Worm (Caenorhabditis elegans): ENCODE results near the gene C34B4.2.

The C34B4.2 gene

DNA sequence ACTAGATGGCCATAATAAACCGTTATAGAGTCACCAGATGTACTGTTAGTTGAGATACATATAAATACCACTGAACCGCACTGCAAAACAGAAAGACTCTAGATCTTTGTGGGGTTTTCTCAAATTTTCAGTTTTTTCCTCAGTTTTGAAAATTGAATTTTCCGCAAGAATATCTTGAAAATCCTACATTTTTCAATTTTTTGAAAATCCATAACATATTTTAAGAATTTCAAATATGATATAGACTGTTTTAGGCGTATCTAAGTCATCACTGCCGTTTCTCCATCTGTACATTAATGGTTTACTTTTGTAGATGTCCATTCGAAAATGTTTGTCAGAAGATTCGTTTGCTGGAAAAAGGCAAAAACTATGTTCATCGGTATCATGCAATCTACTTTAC is 21.0 kb upstream of the C34B4.2 start, which contains the start of gene F42E8.1:
TSS of gene F42E8.1 (plus strand) at position 301 of the 400 bp plus-strand sequence.
- TF ChIP-seq him-1 (tag; optimal IDR thresholded peaks at IDR 0.05) (no peak), dao-5 (tag; optimal IDR thresholded peaks at IDR 0.05) (no peak), W03F9.2 (tag; optimal IDR thresholded peaks at IDR 0.05) (no peak)

DNA sequence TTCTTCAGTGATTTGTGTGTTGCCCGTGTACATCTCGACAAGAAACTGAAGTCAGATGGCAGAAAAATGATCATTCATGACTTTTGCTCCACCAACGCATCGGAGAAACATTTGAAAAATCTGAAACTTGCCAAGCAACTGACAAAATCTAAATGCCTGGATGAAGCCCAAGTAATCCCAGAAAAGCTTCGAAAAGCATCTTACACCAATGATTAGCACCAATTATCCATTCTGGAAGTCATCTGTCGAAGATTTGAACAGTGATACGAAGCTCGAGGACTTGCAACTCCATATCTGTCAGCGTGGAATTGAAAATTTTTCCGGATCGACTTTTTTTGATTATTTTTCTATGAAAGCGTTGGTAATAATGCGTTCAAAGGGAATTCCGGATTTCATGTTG is 19.5 kb upstream of the C34B4.2 start:
- no peak for TF ChIP-seq W03F9.2 (tag; optimal IDR thresholded peaks at IDR 0.05)
- no peak for TF ChIP-seq dao-5 (tag; optimal IDR thresholded peaks at IDR 0.05)
- no peak for TF ChIP-seq him-1 (tag; optimal IDR thresholded peaks at IDR 0.05)

DNA sequence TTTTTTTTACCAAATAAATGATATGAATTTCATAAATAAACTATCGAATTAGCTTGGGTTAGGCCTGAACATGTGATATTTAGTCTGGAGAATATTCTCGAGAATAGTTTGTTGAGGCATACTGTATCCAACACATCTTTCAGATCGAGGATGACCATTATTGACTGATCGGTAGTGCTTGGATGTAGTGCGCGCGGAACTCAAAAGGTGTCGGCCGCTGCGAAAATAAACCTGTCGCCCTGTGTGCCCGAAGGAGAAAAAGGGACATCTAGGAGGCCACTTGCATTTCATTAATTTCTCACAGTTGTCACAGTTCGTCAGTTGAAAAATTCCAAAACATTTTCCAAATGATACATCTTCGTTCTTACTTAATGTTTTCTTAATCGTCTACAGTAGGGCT is 18.7 kb upstream of the C34B4.2 start:
- TF ChIP-seq him-1 (tag; optimal IDR thresholded peaks at IDR 0.05) (no peak), W03F9.2 (tag; optimal IDR thresholded peaks at IDR 0.05) (no peak), dao-5 (tag; optimal IDR thresholded peaks at IDR 0.05) (no peak)

DNA sequence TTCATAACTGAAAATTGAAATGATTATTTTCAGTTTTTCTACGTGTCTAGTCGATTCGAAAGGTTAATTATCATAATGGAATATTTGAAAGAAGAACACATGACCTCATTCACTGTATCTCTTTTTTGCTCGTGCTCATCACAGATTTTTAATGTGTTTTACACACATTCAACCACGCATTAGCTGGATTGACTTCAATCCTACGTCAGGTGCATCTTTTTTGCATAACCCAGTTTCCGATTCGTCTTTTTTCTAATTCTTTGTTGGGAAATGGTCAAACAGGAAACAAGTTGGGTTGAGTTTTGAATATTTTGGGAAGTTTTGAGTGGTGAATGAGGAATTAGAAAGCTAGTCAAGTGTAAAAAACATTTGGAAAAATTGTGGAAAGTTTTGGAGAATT is 12.6 kb upstream of the C34B4.2 start:
- TF ChIP-seq him-1 (tag; optimal IDR thresholded peaks at IDR 0.05) (no peak), W03F9.2 (tag; optimal IDR thresholded peaks at IDR 0.05) (no peak), dao-5 (tag; optimal IDR thresholded peaks at IDR 0.05) (no peak)

DNA sequence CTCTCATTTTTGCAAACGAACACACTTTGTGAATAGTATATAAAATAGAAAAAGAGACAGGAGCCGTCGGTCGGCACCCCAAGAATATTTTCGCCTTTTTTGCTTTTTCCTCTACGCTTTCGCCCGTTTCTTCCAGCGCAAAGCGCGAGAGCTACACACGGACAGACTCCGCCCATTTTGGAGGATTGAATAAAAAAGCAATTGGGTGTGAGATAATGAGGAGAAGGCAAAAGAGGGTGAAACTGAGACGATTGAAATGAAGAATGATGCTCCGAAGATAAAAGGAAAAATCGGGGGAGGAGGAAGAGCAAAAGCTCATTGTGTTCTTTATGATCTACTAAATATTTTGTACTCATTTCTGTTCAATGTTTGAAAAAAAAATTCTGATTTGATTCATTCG is 11.8 kb upstream of the C34B4.2 start, which contains the start of gene C34B4.3:
TSS of gene C34B4.3 (minus strand) at position 101 of the 400 bp plus-strand sequence.
- TF ChIP-seq dao-5 (tag; optimal IDR thresholded peaks at IDR 0.05) (no peak), him-1 (tag; optimal IDR thresholded peaks at IDR 0.05) (no peak), W03F9.2 (tag; optimal IDR thresholded peaks at IDR 0.05) (no peak)

DNA sequence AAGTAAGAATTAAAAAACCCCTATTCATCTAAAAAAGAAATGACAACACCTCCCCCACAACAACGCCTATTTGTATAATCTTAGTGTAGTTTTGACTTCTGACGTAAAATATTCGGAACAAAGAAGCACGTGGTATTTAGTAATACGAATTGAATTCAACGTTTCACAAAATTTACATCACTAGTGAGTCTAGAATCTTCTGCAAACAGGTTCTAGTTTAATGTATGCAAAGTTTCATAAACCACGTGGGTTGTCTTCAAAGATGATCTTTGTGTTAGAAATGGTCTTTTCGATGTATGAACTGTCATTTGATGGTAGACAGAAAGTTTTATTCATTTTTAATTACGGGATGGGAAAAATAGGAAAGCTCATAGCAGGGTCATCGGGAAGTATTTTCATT is 9.7 kb upstream of the C34B4.2 start:
- TF ChIP-seq W03F9.2 (tag; optimal IDR thresholded peaks at IDR 0.05) = no peak
- TF ChIP-seq dao-5 (tag; optimal IDR thresholded peaks at IDR 0.05) = no peak
- TF ChIP-seq him-1 (tag; optimal IDR thresholded peaks at IDR 0.05) = no peak

DNA sequence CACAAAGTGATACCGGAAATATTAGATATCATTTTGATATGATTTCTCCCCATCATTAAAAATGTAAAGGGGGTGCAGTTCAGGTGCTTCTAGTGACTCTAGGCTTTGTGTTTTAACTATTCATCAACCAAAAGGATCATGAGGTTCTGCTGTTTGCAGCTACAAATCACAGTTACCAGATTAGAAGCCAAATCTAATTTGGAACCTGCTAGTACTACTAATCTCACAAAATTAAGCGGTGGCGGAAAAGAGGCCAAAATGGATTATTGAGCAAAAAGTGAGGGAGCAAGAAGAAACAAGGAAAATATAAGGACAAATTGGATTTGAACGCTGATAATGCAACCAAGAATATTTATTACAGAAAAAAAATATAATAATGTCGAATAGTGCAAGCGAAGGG is 8.7 kb upstream of the C34B4.2 start:
- TF ChIP-seq him-1 (tag; optimal IDR thresholded peaks at IDR 0.05) (no peak), dao-5 (tag; optimal IDR thresholded peaks at IDR 0.05) (no peak), W03F9.2 (tag; optimal IDR thresholded peaks at IDR 0.05) (no peak)

DNA sequence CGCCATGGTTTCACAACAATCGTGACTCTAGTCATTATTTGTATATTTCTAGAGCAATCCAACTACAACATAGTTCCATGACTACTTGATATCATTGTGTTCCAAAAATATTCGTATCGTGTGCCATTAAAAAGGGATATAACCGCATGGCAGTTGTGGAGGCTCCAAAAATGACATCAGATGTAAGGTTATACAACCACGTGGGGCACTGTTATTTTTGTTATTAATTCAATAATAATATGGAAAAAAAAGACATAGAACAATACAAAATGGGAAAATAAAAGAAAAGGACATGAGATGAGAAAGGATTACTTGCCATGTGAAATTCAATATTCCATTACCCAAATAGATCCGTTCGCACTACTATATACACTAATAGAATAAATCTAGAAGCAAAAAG is 7.4 kb upstream of the C34B4.2 start:
- TF ChIP-seq W03F9.2 (tag; optimal IDR thresholded peaks at IDR 0.05) (no peak), him-1 (tag; optimal IDR thresholded peaks at IDR 0.05) (no peak), dao-5 (tag; optimal IDR thresholded peaks at IDR 0.05) (no peak)

DNA sequence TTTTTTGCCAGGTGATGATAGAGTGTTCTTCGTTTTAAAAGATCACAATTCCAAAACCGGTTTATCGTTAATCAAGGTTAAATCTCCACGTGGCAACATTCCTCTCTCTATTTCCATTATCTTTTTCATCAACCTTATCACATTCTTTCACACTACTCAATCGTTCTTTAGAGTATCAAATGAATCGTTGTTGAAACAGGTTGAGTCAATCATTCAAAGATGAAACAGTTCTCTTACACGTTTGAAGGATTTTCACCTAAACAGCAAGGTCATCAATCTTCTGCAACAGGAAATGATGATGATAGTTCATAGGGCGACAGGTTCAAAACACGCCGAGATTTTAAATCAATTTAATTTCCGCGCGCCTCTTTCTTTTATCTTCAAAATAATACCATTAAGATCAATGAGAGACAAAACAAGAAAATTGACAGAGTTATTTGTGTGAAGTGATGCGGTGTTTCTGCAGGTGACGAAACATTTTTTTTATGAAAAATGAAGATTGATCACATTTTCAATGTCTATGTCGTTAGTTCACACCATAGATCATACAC is 1.6 kb upstream of the C34B4.2 start:
- TF ChIP-seq W03F9.2 (tag; optimal IDR thresholded peaks at IDR 0.05) = no peak
- no peak for TF ChIP-seq him-1 (tag; optimal IDR thresholded peaks at IDR 0.05)
- no peak for TF ChIP-seq dao-5 (tag; optimal IDR thresholded peaks at IDR 0.05)

DNA sequence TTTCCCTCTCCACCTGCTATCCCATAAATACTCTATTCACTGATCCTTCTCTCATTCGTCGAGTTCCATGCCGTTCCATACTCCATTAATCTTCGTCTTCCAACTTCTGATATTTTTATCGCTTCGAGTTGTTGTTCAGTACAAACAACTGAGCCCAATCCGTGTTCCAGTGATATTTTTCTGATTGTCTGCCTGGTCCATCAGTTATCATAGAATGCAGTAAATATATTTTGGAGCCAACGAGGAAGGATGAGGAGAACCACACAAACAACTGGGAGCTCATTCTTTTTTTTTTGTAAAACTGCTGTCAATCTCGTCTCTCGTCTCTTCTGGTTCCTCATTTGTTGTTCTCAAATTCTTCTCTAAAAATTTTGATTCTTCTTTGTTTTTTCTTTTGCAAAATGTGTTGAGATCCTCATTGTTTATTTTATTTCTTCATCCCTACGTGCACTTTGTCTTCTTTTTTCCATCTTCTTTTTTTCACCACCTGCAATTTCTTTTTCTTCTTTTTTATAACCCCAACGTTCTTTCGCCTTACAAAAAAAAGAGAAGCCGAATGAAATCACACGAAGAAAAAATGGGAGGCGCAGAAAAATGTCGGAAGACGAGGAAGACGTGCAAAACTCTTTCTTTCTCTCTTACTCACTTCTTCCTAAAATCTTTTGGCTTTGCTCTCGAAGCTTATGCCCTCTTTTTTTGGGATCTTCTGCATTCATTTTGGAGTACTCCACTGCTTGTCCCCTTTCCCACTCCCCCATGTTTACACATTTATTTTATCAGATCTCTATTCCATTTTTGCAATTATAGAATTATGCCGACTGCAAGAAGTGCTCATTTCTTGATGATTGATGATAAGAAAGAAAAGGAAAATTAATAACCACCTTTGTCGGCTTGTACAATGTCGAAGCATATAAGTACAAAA is 1.2 kb downstream of the C34B4.2 start:
- TF ChIP-seq W03F9.2 (tag; optimal IDR thresholded peaks at IDR 0.05) = no peak
- no peak for TF ChIP-seq dao-5 (tag; optimal IDR thresholded peaks at IDR 0.05)
- no peak for TF ChIP-seq him-1 (tag; optimal IDR thresholded peaks at IDR 0.05)

DNA sequence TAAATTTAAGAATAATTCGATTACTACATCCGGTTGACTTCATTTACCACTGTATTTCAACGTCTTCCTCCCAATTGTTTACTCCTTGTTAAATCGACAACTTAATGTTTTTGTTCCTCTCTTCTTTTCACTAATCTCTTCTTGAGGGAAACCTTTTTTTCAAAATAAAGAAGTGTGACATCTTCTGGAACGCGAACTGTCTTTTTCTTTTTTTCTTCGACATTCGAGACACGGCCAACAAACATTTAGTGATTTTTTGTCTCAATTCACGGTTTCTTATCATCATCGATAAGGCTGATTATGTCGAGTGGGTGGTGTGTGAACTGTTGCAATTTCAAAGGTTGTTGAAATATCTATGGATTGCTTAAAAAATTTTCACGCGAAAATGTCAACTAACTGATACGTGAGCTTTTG is 2.4 kb downstream of the C34B4.2 start:
- TF ChIP-seq him-1 (tag; optimal IDR thresholded peaks at IDR 0.05) = no peak

DNA sequence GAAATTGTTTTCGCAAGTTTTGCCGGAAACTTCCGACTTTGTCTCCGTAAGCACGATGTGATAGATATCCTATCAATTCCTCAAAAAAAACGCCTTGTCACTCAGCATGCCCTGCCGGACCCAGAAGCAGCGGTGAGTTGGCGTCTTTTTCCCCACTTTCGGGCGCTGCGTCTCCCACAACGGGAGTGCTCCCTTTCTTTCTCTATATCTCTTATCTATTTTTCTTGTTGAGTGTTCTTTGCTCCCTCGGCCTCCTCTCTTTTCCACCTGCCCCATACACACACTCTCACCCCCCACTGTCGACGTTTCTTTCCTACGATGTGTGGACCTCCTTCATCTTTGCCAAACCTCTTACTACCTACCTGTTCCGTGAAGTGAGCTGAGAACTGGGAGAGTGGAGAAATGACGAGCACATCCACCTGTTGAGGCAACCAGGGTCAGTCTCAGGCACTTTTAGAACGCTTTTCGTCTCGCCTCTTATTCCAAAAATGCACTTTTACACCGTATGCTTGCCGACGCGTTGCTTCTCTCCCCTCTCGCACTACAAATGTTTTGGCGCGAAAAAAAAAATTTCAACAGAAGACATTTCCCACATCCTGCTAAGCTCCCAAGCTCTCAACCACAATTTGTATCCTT is 3.2 kb downstream of the C34B4.2 start:
- TF ChIP-seq W03F9.2 (tag; optimal IDR thresholded peaks at IDR 0.05) (peak; percentile 32), dao-5 (tag; optimal IDR thresholded peaks at IDR 0.05) (peak; percentile 3), him-1 (tag; optimal IDR thresholded peaks at IDR 0.05) (peak; percentile 67)

DNA sequence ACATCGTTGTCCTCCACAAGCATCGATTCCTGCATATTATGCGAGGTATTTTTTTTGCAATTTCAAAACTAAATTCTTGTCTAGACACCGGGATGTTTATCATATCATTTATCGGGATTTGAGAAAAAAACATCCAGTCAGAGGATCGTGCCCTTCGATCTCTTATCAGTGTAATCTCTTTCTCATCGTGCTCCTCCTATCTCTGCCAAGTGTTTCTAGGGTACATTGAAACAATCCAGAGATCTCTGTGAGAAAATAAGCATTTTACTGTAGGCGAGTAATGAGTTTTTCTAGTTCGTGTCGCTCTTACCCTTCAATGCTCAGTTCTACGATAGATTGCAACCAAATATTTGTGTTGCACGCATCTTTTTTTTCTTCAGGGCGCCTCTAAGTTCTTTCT is 5.6 kb downstream of the C34B4.2 start:
- no peak for TF ChIP-seq dao-5 (tag; optimal IDR thresholded peaks at IDR 0.05)
- no peak for TF ChIP-seq W03F9.2 (tag; optimal IDR thresholded peaks at IDR 0.05)
- no peak for TF ChIP-seq him-1 (tag; optimal IDR thresholded peaks at IDR 0.05)

DNA sequence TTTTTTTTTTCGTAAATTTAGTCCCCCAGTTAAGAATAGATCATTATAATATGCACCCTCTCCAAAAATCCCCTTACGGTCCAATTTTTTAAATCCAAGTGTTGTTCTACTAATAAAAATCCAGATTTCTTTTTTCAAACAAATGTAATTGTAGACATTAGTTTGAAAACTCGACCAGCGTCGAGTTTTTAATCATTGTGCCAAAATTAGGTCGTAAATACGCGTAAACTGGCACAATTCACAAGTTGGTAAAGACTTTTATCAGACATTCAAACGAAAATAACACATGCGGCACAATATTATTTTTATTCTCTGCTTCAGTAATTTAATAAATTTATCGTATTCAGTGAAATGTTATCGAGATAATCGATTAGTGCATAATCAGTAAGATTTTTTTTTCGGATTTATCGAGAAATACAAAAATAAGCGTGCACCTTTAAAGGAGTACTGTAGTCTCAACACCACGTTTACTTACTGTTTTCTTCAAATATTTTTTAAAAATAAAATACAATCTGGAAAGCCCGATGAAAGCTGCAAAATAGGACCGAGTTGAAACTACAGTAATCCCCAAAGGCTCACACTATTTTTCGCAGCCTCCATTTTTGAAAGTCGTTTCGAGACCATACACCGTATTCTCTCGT is 7.4 kb downstream of the C34B4.2 start, which contains the start of gene C34B4.4:
TSS of gene C34B4.4 (plus strand) at position 276 of the 641 bp plus-strand sequence.
- no peak for TF ChIP-seq W03F9.2 (tag; optimal IDR thresholded peaks at IDR 0.05)
- TF ChIP-seq dao-5 (tag; optimal IDR thresholded peaks at IDR 0.05) = no peak
- no peak for TF ChIP-seq him-1 (tag; optimal IDR thresholded peaks at IDR 0.05)

Measured in whole organism, L4/young adult.